Fruit fly (Drosophila melanogaster): ENCODE results near the gene CG5500.

DNA sequence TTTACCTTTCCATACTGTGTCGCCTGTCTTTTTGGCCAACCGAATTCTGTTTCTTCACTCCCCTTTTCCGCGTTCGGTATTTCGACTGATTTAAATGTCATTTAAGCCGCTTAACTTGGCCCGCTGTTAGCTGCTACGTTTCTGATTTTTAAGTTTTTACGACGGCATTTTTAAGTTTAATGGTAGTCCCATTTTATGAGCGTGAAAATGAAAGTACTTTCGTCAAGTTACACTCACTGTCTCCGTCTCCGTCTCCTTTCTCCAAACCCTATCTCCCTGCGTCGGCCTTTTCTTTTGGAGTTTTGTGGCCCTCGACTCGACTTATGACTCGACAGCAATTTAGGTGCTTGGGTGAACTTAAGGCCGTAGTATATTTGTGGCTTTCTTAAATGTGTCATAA, 8.8 kb downstream of the CG5500 start:
- no peak for TF ChIP-seq CTCF (optimal IDR thresholded peaks at IDR 0.05)
- no peak for TF ChIP-seq CG8478 (optimal IDR thresholded peaks at IDR 0.05)
